Worm (Caenorhabditis elegans) whole organism, mixed stage, embryonic: ENCODE data around the gene slc-25A18.2.

Source experiments
- M03D4.4 ChIP-seq: sonication (generic microtip); optimal IDR thresholded peaks from 2 replicates; lab custom pipeline; 2017; ENCODE audit warnings: mild to moderate bottlenecking, missing genetic modification characterization, missing compliant biosample characterization
- bed-3 ChIP-seq: fragments of 200-800 bp; sonication (Bioruptor generic); optimal IDR thresholded peaks from 3 replicates; lab custom pipeline; 2018; ENCODE audit warnings: mild to moderate bottlenecking, missing genetic modification characterization, moderate library complexity, missing compliant biosample characterization
- ceh-39 ChIP-seq: fragments of 150-350 bp; optimal IDR thresholded peaks from 2 replicates; lab custom pipeline; 2014; ENCODE audit warnings: missing biosample characterization, missing genetic modification characterization
- ceh-43 ChIP-seq: fragments of 200-800 bp; sonication (Bioruptor generic); optimal IDR thresholded peaks from 2 replicates; lab custom pipeline; 2018; ENCODE audit warnings: mild to moderate bottlenecking, missing genetic modification characterization, moderate library complexity, missing compliant biosample characterization
- ceh-83 ChIP-seq: fragments of 200-800 bp; sonication (Bioruptor generic); optimal IDR thresholded peaks from 2 replicates; lab custom pipeline; 2018; ENCODE audit warnings: mild to moderate bottlenecking, missing genetic modification characterization, missing compliant biosample characterization
- ces-1 ChIP-seq: fragments of 150-350 bp; optimal IDR thresholded peaks from 2 replicates; lab custom pipeline; 2014; ENCODE audit warnings: missing biosample characterization, missing genetic modification reagents, missing genetic modification characterization
- cnd-1 ChIP-seq: fragments of 200-800 bp; sonication (Bioruptor generic); optimal IDR thresholded peaks from 2 replicates; lab custom pipeline; 2018; ENCODE audit warnings: mild to moderate bottlenecking, missing genetic modification characterization, missing compliant biosample characterization
- drap-1 ChIP-seq: fragments of 200-800 bp; sonication (Bioruptor generic); optimal IDR thresholded peaks from 3 replicates; lab custom pipeline; 2018; ENCODE audit warnings: mild to moderate bottlenecking, missing genetic modification characterization, missing compliant biosample characterization
- elt-1 ChIP-seq: sonication (generic microtip); optimal IDR thresholded peaks from 2 replicates; lab custom pipeline; 2017; ENCODE audit warnings: missing genetic modification characterization, mild to moderate bottlenecking, missing compliant biosample characterization, antibody characterized with exemption, moderate library complexity, borderline replicate concordance; ENCODE audit not compliant: insufficient read depth
- elt-3 ChIP-seq: fragments of 150-350 bp; optimal IDR thresholded peaks from 2 replicates; lab custom pipeline; 2014; ENCODE audit warnings: missing biosample characterization, missing genetic modification characterization
- flh-1 ChIP-seq: fragments of 200-800 bp; sonication (Bioruptor generic); optimal IDR thresholded peaks from 2 replicates; lab custom pipeline; 2018; ENCODE audit warnings: mild to moderate bottlenecking, missing genetic modification characterization, moderate library complexity, missing compliant biosample characterization
- ham-2 ChIP-seq: fragments of 200-800 bp; sonication (Bioruptor generic); optimal IDR thresholded peaks from 2 replicates; lab custom pipeline; 2018; ENCODE audit warnings: mild to moderate bottlenecking, missing genetic modification characterization, missing compliant biosample characterization
- lin-32 ChIP-seq: fragments of 200-800 bp; sonication (Bioruptor generic); optimal IDR thresholded peaks from 2 replicates; lab custom pipeline; 2018; ENCODE audit warnings: mild to moderate bottlenecking, missing genetic modification characterization, missing compliant biosample characterization
- lsy-2 ChIP-seq: fragments of 150-350 bp; optimal IDR thresholded peaks from 2 replicates; lab custom pipeline; 2014; ENCODE audit warnings: missing biosample characterization, missing genetic modification characterization
- mep-1 ChIP-seq: fragments of 150-350 bp; optimal IDR thresholded peaks from 2 replicates; lab custom pipeline; 2017; ENCODE audit warnings: missing biosample characterization, missing genetic modification reagents, missing genetic modification characterization, inconsistent platforms
- mls-2 ChIP-seq: sonication (generic microtip); optimal IDR thresholded peaks from 2 replicates; lab custom pipeline; 2016; ENCODE audit warnings: mild to moderate bottlenecking, missing genetic modification characterization, moderate library complexity, missing compliant biosample characterization
- nhr-12 ChIP-seq: fragments of 150-350 bp; optimal IDR thresholded peaks from 2 replicates; lab custom pipeline; 2014; ENCODE audit warnings: missing biosample characterization, missing genetic modification characterization
- nhr-2 ChIP-seq: fragments of 150-350 bp; optimal IDR thresholded peaks from 2 replicates; lab custom pipeline; 2014; ENCODE audit warnings: missing biosample characterization, missing genetic modification characterization
- nhr-237 ChIP-seq: fragments of 150-350 bp; optimal IDR thresholded peaks from 2 replicates; lab custom pipeline; 2014; ENCODE audit warnings: missing biosample characterization, missing genetic modification characterization
- nhr-28 ChIP-seq: fragments of 150-350 bp; optimal IDR thresholded peaks from 2 replicates; lab custom pipeline; 2014; ENCODE audit warnings: missing biosample characterization, missing genetic modification characterization
- nhr-76 ChIP-seq: sonication (generic microtip); optimal IDR thresholded peaks from 2 replicates; lab custom pipeline; 2017; ENCODE audit warnings: missing biosample characterization, missing genetic modification characterization
- pha-4 ChIP-seq: fragments of 150-350 bp; optimal IDR thresholded peaks from 2 replicates; lab custom pipeline; 2018; ENCODE audit warnings: missing biosample characterization, missing genetic modification reagents, missing genetic modification characterization
- sem-2 ChIP-seq: fragments of 200-800 bp; sonication (Bioruptor generic); optimal IDR thresholded peaks from 2 replicates; lab custom pipeline; 2018; ENCODE audit warnings: mild to moderate bottlenecking, missing genetic modification characterization, missing compliant biosample characterization
- snpc-4 ChIP-seq: fragments of 150-350 bp; optimal IDR thresholded peaks from 2 replicates; lab custom pipeline; 2014; ENCODE audit warnings: missing biosample characterization, missing genetic modification characterization
- sptf-1 ChIP-seq: sonication (generic microtip); optimal IDR thresholded peaks from 2 replicates; lab custom pipeline; 2017; ENCODE audit warnings: mild to moderate bottlenecking, missing genetic modification characterization, moderate library complexity, missing compliant biosample characterization
- unc-120 ChIP-seq: sonication (generic microtip); optimal IDR thresholded peaks from 2 replicates; lab custom pipeline; 2017; ENCODE audit warnings: missing genetic modification characterization, missing compliant biosample characterization; ENCODE audit not compliant: poor library complexity, severe bottlenecking
- unc-39 ChIP-seq: fragments of 150-350 bp; optimal IDR thresholded peaks from 2 replicates; lab custom pipeline; 2014; ENCODE audit warnings: missing biosample characterization, missing genetic modification characterization
- unc-62 ChIP-seq: fragments of 150-350 bp; optimal IDR thresholded peaks from 2 replicates; lab custom pipeline; 2014; ENCODE audit warnings: missing biosample characterization, missing genetic modification reagents, missing genetic modification characterization
- zip-8 ChIP-seq: fragments of 150-350 bp; optimal IDR thresholded peaks from 2 replicates; lab custom pipeline; 2014; ENCODE audit warnings: missing biosample characterization, missing genetic modification characterization
- ztf-11 ChIP-seq: fragments of 150-350 bp; optimal IDR thresholded peaks from 2 replicates; lab custom pipeline; 2014; ENCODE audit warnings: missing biosample characterization, missing genetic modification characterization

Gene slc-25A18.2

ce11 chrIV:7491464-7491863 lies 16.6 kb downstream of the slc-25A18.2 start, which contains the start of gene F55G1.1:
Gene F55G1.1, plus strand, starts transcription at chrIV:7491764.
- TF ChIP-seq nhr-2 (tag; lab: Kevin White, UChicago) (no peak), unc-120 (tag; lab: Kevin White, UChicago) (no peak), mep-1 (tag; lab: Kevin White, UChicago) (no peak)

DNA sequence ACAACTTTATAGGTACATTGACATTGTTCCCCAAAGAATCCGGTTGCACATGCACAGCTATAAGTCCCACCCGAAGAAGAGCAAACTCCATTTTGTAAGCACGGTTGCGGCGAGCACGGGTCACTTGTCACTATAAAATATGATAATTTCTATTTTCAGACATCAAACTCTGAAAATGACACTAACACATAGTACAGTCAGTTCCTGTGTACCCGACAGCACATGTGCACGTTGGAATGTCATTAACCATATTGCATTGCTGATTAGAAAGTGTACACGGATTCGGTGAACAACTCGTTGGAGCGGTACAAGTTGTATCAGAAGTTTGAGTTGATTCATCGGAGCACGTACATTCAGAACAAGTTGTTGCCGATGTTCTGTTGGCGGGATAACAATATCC lies 22.4 kb downstream of the slc-25A18.2 start:
- no peak for TF ChIP-seq ceh-39 (tag; lab: Kevin White, UChicago)
- TF ChIP-seq ceh-83 (GFP tag; lab: Kevin White, UChicago) = no peak

DNA sequence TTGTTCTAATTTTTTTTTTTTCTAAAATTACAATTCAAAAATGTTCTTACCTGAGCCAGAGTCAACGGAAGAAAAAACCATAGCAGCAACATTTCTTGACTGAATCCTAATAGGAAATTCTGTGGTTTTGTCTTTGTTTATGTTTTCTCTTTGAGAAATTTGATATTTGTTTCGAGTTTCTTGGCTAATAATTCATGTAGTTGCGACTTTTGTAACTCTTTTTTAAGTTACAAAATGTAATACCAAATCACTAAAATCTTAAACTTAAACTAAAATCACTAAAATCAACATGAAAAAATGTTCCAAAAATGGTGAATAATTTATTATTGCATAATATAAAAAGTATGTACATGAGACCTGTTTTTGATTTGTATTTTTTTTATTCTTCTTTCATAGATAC lies 22.9 kb downstream of the slc-25A18.2 start, which contains the start of gene egas-4:
Gene egas-4 (minus strand): TSS at position 101 of the 400 bp plus-strand sequence.
- TF ChIP-seq drap-1 (GFP tag; lab: Kevin White, UChicago) = no peak
- TF ChIP-seq cnd-1 (tag; lab: Kevin White, UChicago) = no peak
- no peak for TF ChIP-seq mep-1 (tag; lab: Kevin White, UChicago)
- no peak for TF ChIP-seq unc-39 (tag; lab: Kevin White, UChicago)
- TF ChIP-seq ceh-83 (GFP tag; lab: Kevin White, UChicago) = no peak
- no peak for TF ChIP-seq mls-2 (tag; lab: Kevin White, UChicago)
- TF ChIP-seq ceh-43 (GFP tag; lab: Kevin White, UChicago) = no peak
- no peak for TF ChIP-seq elt-1 (tag; lab: Kevin White, UChicago)
- TF ChIP-seq M03D4.4 (tag; lab: Kevin White, UChicago) = no peak
- no peak for TF ChIP-seq pha-4 (tag; lab: Kevin White, UChicago)
- no peak for TF ChIP-seq unc-120 (tag; lab: Kevin White, UChicago)
- no peak for TF ChIP-seq nhr-28 (tag; lab: Kevin White, UChicago)
- TF ChIP-seq, all 35 proteins: peak for 0

- TF ChIP-seq pha-4 (tag; lab: Kevin White, UChicago) = no peak
- no peak for TF ChIP-seq flh-1
- TF ChIP-seq ztf-11 (tag; lab: Kevin White, UChicago) = no peak
- no peak for TF ChIP-seq sptf-1 (tag; lab: Kevin White, UChicago)
- TF ChIP-seq nhr-12 (tag; lab: Kevin White, UChicago) = no peak
- TF ChIP-seq drap-1 (GFP tag; lab: Kevin White, UChicago) = no peak
- no peak for TF ChIP-seq nhr-28 (tag; lab: Kevin White, UChicago)
- no peak for TF ChIP-seq unc-120 (tag; lab: Kevin White, UChicago)
- no peak for TF ChIP-seq cnd-1 (tag; lab: Kevin White, UChicago)
- TF ChIP-seq ceh-43 (GFP tag; lab: Kevin White, UChicago) = no peak
- TF ChIP-seq nhr-237 = no peak
- TF ChIP-seq unc-62 = no peak
- no peak for TF ChIP-seq nhr-76 (tag; lab: Kevin White, UChicago)
- TF ChIP-seq ceh-83 (GFP tag; lab: Kevin White, UChicago) = no peak
- TF ChIP-seq lsy-2 (tag; lab: Kevin White, UChicago) = no peak
- TF ChIP-seq mls-2 (tag; lab: Kevin White, UChicago) = no peak
- no peak for TF ChIP-seq sem-2 (GFP tag; lab: Kevin White, UChicago)
- no peak for TF ChIP-seq ham-2
- no peak for TF ChIP-seq nhr-2 (tag; lab: Kevin White, UChicago)
- no peak for TF ChIP-seq snpc-4 (tag; lab: Kevin White, UChicago)
Observed at ce11 chrIV:7499302-7499701, 24.5 kb downstream of the slc-25A18.2 start.

DNA sequence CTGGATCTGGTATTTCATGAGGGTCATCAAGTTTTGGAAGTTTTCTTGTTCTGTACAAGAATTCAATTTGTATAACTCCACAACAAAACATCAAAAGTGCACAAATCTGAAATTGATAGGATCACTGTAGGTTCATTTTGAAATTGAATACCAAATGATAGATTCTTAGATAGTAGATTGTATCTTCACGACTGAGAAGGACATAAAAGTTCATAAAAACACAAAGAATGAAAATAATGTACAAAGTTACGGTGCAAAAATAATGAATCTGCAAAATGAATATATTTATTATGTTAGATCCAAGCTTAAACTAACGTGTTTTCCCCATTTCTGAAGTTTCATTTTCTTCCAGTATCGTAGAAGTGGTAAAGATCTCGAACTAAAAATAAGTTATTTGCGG lies 26.1 kb downstream of the slc-25A18.2 start:
- no peak for TF ChIP-seq ceh-39 (tag; lab: Kevin White, UChicago)
- TF ChIP-seq mep-1 (tag; lab: Kevin White, UChicago) = no peak
- TF ChIP-seq ces-1 (GFP tag; lab: Kevin White, UChicago) = no peak
- TF ChIP-seq ceh-43 (GFP tag; lab: Kevin White, UChicago) = no peak
- TF ChIP-seq bed-3 (GFP tag; lab: Kevin White, UChicago) = no peak
- no peak for TF ChIP-seq elt-1 (tag; lab: Kevin White, UChicago)
- no peak for TF ChIP-seq zip-8 (tag; lab: Kevin White, UChicago)
- no peak for TF ChIP-seq nhr-2 (tag; lab: Kevin White, UChicago)
- TF ChIP-seq pha-4 (tag; lab: Kevin White, UChicago) = no peak
- TF ChIP-seq sptf-1 (tag; lab: Kevin White, UChicago) = no peak
- no peak for TF ChIP-seq cnd-1 (tag; lab: Kevin White, UChicago)
- no peak for TF ChIP-seq lin-32 (GFP tag; lab: Kevin White, UChicago)
- no peak for TF ChIP-seq mls-2 (tag; lab: Kevin White, UChicago)
- TF ChIP-seq M03D4.4 (tag; lab: Kevin White, UChicago) = no peak
- TF ChIP-seq ztf-11 (tag; lab: Kevin White, UChicago) = no peak
- TF ChIP-seq ham-2 = no peak
- TF ChIP-seq elt-3 = no peak
